Worm (Caenorhabditis elegans) whole organism, L4 larva: Measurements from ENCODE around the gene C50C3.5.

Source experiments
- ceh-44 ChIP-seq: fragments of 200-800 bp; sonication (Bioruptor generic); IDR thresholded peaks from 2 replicates; pipeline ENCODE4 v1.3.6; 2022; ENCODE audit warnings: missing genetic modification reagents, missing genetic modification characterization, missing compliant biosample characterization
- fos-1 ChIP-seq: fragments of 150-350 bp; optimal IDR thresholded peaks from 2 replicates; lab custom pipeline; 2014; ENCODE audit warnings: missing biosample characterization, missing genetic modification characterization
- pha-4 ChIP-seq, 2 experiments: fragments of 150-350 bp in 1 of 2; fragments of 200-800 bp in 1 of 2; sonication (Bioruptor generic) in 1 of 2; IDR thresholded peaks in 1 of 2; optimal IDR thresholded peaks in 1 of 2; 2 replicates each; pipeline versions ENCODE4 v1.3.6 to Lab custom; 2014 to 2022; ENCODE audit warnings: missing genetic modification characterization in 2 of 2, missing genetic modification reagents in 2 of 2, missing biosample characterization in 1 of 2, missing compliant biosample characterization in 1 of 2
- skn-1 ChIP-seq: fragments of 150-350 bp; optimal IDR thresholded peaks from 2 replicates; lab custom pipeline; 2014; ENCODE audit warnings: missing biosample characterization, missing genetic modification characterization

ce11 chrIII:8220081-8220480 is 41.1 kb downstream of the C50C3.5 start:
- TF ChIP-seq pha-4 (GFP tag; IDR thresholded peaks at IDR 0.05; lab: Robert Waterston, UW) (no peak), pha-4 (tag; optimal IDR thresholded peaks at IDR 0.05; lab: Kevin White, UChicago) (no peak), fos-1 (tag; lab: Kevin White, UChicago) (no peak), ceh-44 (GFP tag; lab: Robert Waterston, UW) (no peak), skn-1 (tag; lab: Kevin White, UChicago) (no peak)
